Fruit fly (Drosophila melanogaster): ENCODE results near the gene CG13003.

- TF ChIP-seq phol (tag; optimal IDR thresholded peaks at IDR 0.05): no peak
- TF ChIP-seq CG11247 (GFP tag; IDR thresholded peaks at IDR 0.05): no peak
- TF ChIP-seq Sin3A (optimal IDR thresholded peaks at IDR 0.05): no peak
- TF ChIP-seq CG12744 (GFP tag; optimal IDR thresholded peaks at IDR 0.05): no peak
- no peak for TF ChIP-seq CG8388 (GFP tag; optimal IDR thresholded peaks at IDR 0.05)
- no peak for TF ChIP-seq usp (GFP tag; optimal IDR thresholded peaks at IDR 0.05)
- TF ChIP-seq p53 (GFP tag; optimal IDR thresholded peaks at IDR 0.05): no peak
Measured at dm6 chrX:16799914-16800313, 76.4 kb downstream of the CG13003 start.
